Worm (Caenorhabditis elegans) whole organism, L2 larva: ENCODE measurements around the gene lgc-41.

ENCODE experiments used
- ZK546.5 ChIP-seq: sonication (generic microtip); optimal IDR thresholded peaks from 2 replicates; lab custom pipeline; 2017; ENCODE audit warnings: missing biosample characterization, missing genetic modification characterization
- ama-1 ChIP-seq: fragments of 150-350 bp; optimal IDR thresholded peaks from 2 replicates; lab custom pipeline; 2018; ENCODE audit warnings: inconsistent platforms
- ceh-82 ChIP-seq: fragments of 150-350 bp; optimal IDR thresholded peaks from 2 replicates; lab custom pipeline; 2014; ENCODE audit warnings: missing biosample characterization, missing genetic modification characterization
- lin-13 ChIP-seq: fragments of 150-350 bp; optimal IDR thresholded peaks from 2 replicates; lab custom pipeline; 2014; ENCODE audit warnings: missing biosample characterization, missing genetic modification reagents, missing genetic modification characterization
- lsy-2 ChIP-seq, 2 experiments: fragments of 150-350 bp in 1 of 2; sonication (generic microtip) in 1 of 2; optimal IDR thresholded peaks; 2 replicates each; lab custom pipeline; 2014 to 2017; ENCODE audit warnings: missing biosample characterization in 2 of 2, missing genetic modification characterization in 2 of 2
- nhr-11 ChIP-seq: fragments of 150-350 bp; optimal IDR thresholded peaks from 2 replicates; lab custom pipeline; 2014; ENCODE audit warnings: missing biosample characterization, missing genetic modification characterization
- nhr-12 ChIP-seq: fragments of 150-350 bp; optimal IDR thresholded peaks from 2 replicates; lab custom pipeline; 2014; ENCODE audit warnings: missing biosample characterization, missing genetic modification characterization
- skn-1 ChIP-seq: sonication (generic microtip); optimal IDR thresholded peaks from 2 replicates; lab custom pipeline; 2017; ENCODE audit warnings: missing biosample characterization, missing genetic modification characterization
- unc-39 ChIP-seq: fragments of 150-350 bp; optimal IDR thresholded peaks from 2 replicates; lab custom pipeline; 2014; ENCODE audit warnings: missing biosample characterization, missing genetic modification characterization
- zag-1 ChIP-seq: fragments of 150-350 bp; optimal IDR thresholded peaks from 2 replicates; lab custom pipeline; 2014; ENCODE audit warnings: missing biosample characterization, missing genetic modification characterization
- ztf-11 ChIP-seq: sonication (generic microtip); optimal IDR thresholded peaks from 2 replicates; lab custom pipeline; 2017; ENCODE audit warnings: missing biosample characterization, missing genetic modification characterization

- TF ChIP-seq ceh-82 (tag; lab: Kevin White, UChicago) (no peak), lsy-2 (tag; optimal IDR thresholded peaks at IDR 0.05; lab: Kevin White, UChicago) (no peak), nhr-12 (tag; lab: Kevin White, UChicago) (no peak), ztf-11 (tag; lab: Kevin White, UChicago) (no peak), ama-1 (lab: Kevin White, UChicago) (no peak), nhr-11 (tag; lab: Kevin White, UChicago) (no peak), skn-1 (tag; lab: Kevin White, UChicago) (no peak), zag-1 (no peak), unc-39 (tag; lab: Kevin White, UChicago) (no peak), lin-13 (GFP tag; lab: Kevin White, UChicago) (no peak), ZK546.5 (no peak)
These were observed 8.3 kb downstream of the lgc-41 start for ce11 chrX:10462391-10462790.
